Fruit fly (Drosophila melanogaster): Measurements from ENCODE around the gene CG13058.

The CG13058 gene

DNA sequence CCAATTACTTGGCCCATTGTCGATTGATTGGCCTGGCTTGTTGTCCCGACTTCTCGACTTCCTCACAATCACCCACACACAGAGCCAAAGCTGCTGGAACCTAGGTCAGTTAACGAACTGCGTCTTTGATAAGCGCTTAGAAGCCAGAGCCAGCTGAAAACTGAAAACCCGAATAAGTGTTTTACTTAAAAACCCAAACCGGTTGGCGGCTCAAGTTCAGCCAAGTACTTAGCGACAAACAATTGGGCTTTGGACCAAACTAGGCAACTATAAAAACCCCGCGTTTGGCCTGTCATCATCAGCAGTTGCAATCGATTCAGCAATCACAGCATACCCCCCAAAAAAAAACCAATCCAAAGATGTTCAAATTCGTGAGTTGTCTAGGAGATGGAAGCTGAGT is 5.3 kb upstream of the CG13058 start, which contains the start of gene CG13059:
CG13059 (plus strand) TSS at position 301 of the 400 bp plus-strand sequence.
- TF ChIP-seq CG13287 (GFP tag; IDR thresholded peaks at IDR 0.05; ENCODE audit: partially characterized antibody): no peak
- TF ChIP-seq Optix (GFP tag; IDR thresholded peaks at IDR 0.05): no peak
- no peak for TF ChIP-seq p53 (GFP tag; optimal IDR thresholded peaks at IDR 0.05)
- TF ChIP-seq ems (GFP tag; optimal IDR thresholded peaks at IDR 0.05): no peak
- no peak for TF ChIP-seq CG13123 (GFP tag; optimal IDR thresholded peaks at IDR 0.05)
- TF ChIP-seq Dip3 (GFP tag; optimal IDR thresholded peaks at IDR 0.05): no peak
- TF ChIP-seq Mes4 (GFP tag; optimal IDR thresholded peaks at IDR 0.05): no peak
- no peak for TF ChIP-seq CG31224 (GFP tag; IDR thresholded peaks at IDR 0.05)
- no peak for TF ChIP-seq CG2129 (GFP tag; IDR thresholded peaks at IDR 0.05; ENCODE audit: partially characterized antibody)
- no peak for TF ChIP-seq Stat92E (GFP tag; optimal IDR thresholded peaks at IDR 0.05)
- no peak for TF ChIP-seq Scr (GFP tag; IDR thresholded peaks at IDR 0.05; ENCODE audit: partially characterized antibody)
- TF ChIP-seq maf-S (GFP tag; optimal IDR thresholded peaks at IDR 0.05): no peak
- no peak for TF ChIP-seq gem (tag; optimal IDR thresholded peaks at IDR 0.05)
- no peak for TF ChIP-seq CG11560 (tag; IDR thresholded peaks at IDR 0.05)
- TF ChIP-seq CG3726 (GFP tag; IDR thresholded peaks at IDR 0.05): no peak
- no peak for TF ChIP-seq Camta (GFP tag; optimal IDR thresholded peaks at IDR 0.05)
- no peak for TF ChIP-seq CG2712 (tag; optimal IDR thresholded peaks at IDR 0.05)
- no peak for TF ChIP-seq CG7372 (GFP tag; IDR thresholded peaks at IDR 0.05)
- TF ChIP-seq CG4404 (GFP tag; IDR thresholded peaks at IDR 0.05): no peak

DNA sequence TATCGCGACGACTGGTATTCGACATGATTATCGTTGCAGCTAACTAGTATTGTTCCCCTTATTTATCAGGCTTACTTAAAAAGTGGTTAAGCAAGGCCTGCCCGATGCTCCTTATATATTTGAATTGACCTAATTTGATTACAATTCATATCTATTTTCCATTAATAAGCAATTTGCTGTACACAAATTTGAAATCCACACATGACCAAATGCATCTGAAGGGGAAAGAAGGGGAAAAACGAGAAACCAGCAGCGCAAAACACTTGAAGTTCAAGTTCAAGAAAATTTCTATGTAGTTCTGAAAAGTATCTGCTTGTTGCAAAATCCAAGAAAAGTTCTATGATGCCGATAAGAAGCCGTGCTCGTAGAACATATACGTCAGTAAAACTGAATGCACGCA is 2.0 kb upstream of the CG13058 start, which contains the start of the genes CG13040 and CG13039:
CG13040 (minus strand) TSS at position 101 of the 400 bp plus-strand sequence.
CG13039 (minus strand) TSS at position 106 of the 400 bp plus-strand sequence.
- TF ChIP-seq CG14965 (GFP tag; optimal IDR thresholded peaks at IDR 0.05; ENCODE audit: borderline replicate concordance) (no peak), usp (GFP tag; optimal IDR thresholded peaks at IDR 0.05) (no peak), bab2 (GFP tag; optimal IDR thresholded peaks at IDR 0.05) (no peak), CG18619 (GFP tag; optimal IDR thresholded peaks at IDR 0.05) (no peak), CG17186 (GFP tag; optimal IDR thresholded peaks at IDR 0.05) (no peak), Rfx (GFP tag; IDR thresholded peaks at IDR 0.05) (no peak), B-H1 (GFP tag; IDR thresholded peaks at IDR 0.05) (no peak), Hey (tag; optimal IDR thresholded peaks at IDR 0.05) (no peak), CG43689 (GFP tag; IDR thresholded peaks at IDR 0.05) (no peak), gce (GFP tag; IDR thresholded peaks at IDR 0.05) (no peak), dm (GFP tag; optimal IDR thresholded peaks at IDR 0.05) (no peak), CG16863 (GFP tag; optimal IDR thresholded peaks at IDR 0.05) (no peak), lov (optimal IDR thresholded peaks at IDR 0.05) (no peak), lov (GFP tag; IDR thresholded peaks at IDR 0.05) (no peak)

DNA sequence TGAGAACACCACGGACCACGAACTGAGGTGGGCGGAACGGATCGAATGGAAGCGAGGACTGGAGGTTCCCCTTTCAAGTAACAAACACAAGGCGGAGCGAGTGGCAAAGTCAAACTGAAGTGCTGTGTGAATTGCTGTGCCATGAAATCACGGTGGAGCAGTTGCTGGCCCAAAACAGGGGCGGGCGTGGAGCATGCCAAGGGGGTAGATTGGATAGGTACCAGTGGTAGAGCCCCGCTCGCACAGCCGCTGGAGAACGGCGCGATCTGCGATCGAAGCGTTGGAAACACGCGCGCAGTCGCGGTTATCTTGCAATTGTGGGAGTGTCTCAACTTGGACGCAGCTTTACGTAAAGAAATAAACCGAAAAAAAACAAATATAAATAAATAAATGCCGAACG is 865 bp upstream of the CG13058 start, which contains the start of gene CG13038:
CG13038 (minus strand) TSS at position 118 of the 400 bp plus-strand sequence.
- peak; percentile 34 for TF ChIP-seq Med (GFP tag)
- no peak for TF ChIP-seq Hey (tag; optimal IDR thresholded peaks at IDR 0.05)
- TF ChIP-seq lmd (GFP tag; IDR thresholded peaks at IDR 0.05): peak; percentile 13; the same call in 1 of the 2 replicates
- TF ChIP-seq CG6175 (GFP tag; IDR thresholded peaks at IDR 0.05): 0 out of 3 replicates have a peak, but pooled peaks have one; percentile 23
- TF ChIP-seq sqz (GFP tag; optimal IDR thresholded peaks at IDR 0.05): peak; percentile 6
- 0 out of 3 replicates have a peak, but pooled peaks have one; percentile 24 for TF ChIP-seq CG11456 (GFP tag; IDR thresholded peaks at IDR 0.05)
- peak; percentile 48; the same call in 1 of the 2 replicates for TF ChIP-seq Rfx (GFP tag; IDR thresholded peaks at IDR 0.05)
- no peak for TF ChIP-seq al (GFP tag; IDR thresholded peaks at IDR 0.05)
- TF ChIP-seq ci (GFP tag; IDR thresholded peaks at IDR 0.05): 0 out of 3 replicates have a peak, but pooled peaks have one; percentile 19
- TF ChIP-seq CG14441 (GFP tag; IDR thresholded peaks at IDR 0.05): peak; percentile 57
- peak; percentile 48 for TF ChIP-seq CG32532 (GFP tag; IDR thresholded peaks at IDR 0.05)
- TF ChIP-seq Ets65A (GFP tag): peak; percentile 75
- TF ChIP-seq bowl (GFP tag; IDR thresholded peaks at IDR 0.05): 0 out of 2 replicates have a peak, but pooled peaks have one; percentile 10
- TF ChIP-seq NFAT (GFP tag; IDR thresholded peaks at IDR 0.05): peak; percentile 39; the same call in 1 of the 2 replicates
- TF ChIP-seq Dref (GFP tag; IDR thresholded peaks at IDR 0.05): 0 out of 2 replicates have a peak, but pooled peaks have one; percentile 13
- TF ChIP-seq CG1602 (GFP tag; optimal IDR thresholded peaks at IDR 0.05): no peak
- no peak for TF ChIP-seq lab (GFP tag; optimal IDR thresholded peaks at IDR 0.05)
- TF ChIP-seq CG1233 (GFP tag; optimal IDR thresholded peaks at IDR 0.05): no peak
- no peak for TF ChIP-seq fd64A (GFP tag; optimal IDR thresholded peaks at IDR 0.05)
- no peak for TF ChIP-seq Deaf1 (tag; optimal IDR thresholded peaks at IDR 0.05)

Measured in whole organism, embryonic.